Worm (Caenorhabditis elegans): ENCODE results near the gene F41E6.5.
A peak's percentile ranks its signal among the peaks of the same experiment; 100 is the strongest.

The F41E6.5 gene

DNA sequence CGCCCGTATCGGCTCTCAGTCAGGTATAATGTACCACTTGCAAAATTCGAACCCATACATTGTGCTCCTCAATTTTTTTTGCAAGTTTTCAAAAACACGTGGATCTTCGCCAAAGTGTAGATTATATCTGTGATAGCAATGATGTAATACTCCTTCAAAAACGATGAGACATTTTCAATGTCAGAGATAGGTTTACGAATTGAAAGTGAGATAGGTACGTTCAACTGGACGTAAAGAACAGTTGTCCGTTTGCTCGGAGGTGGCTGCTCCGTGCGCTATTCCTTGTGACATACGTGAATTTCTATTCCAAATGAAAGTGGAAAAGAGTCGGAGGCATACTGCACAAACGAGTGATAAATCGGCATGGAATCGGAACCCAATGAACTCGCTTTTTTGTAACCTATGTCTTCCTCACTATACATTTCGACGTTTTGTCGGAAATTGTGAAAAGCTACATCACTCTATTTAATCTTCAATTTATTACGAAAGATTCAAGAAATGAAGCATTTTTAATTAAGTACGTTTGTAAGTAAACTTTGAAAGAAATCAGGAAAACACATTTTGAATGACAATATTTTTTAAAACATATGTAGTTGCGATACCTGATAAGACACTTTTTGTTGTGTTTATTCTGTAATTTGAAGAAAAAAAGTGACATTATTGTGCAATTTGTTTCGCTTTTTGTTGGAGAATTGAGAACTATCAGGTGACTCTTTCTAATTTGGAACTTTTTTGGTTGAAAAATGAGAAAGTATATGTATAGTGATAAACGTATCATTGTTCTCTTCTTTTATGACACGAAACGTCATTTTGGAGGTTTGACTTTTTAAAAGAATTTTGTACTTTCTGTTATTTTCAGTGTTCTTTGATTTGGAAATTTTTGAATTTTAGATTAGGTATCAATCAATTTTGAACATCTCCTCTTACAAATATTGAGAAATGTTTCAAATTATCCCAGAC, 51.5 kb downstream of the F41E6.5 start:
- TF ChIP-seq hlh-30 (tag; optimal IDR thresholded peaks at IDR 0.05; ENCODE audit: insufficient read depth) (no peak), lin-11 (tag; optimal IDR thresholded peaks at IDR 0.05) (no peak), unc-55 (GFP tag; optimal IDR thresholded peaks at IDR 0.05) (peak; percentile 16), ceh-45 (GFP tag; IDR thresholded peaks at IDR 0.05) (no peak), mec-3 (tag; optimal IDR thresholded peaks at IDR 0.05; ENCODE audit: borderline replicate concordance) (no peak), ceh-31 (tag; optimal IDR thresholded peaks at IDR 0.05) (no peak)

All from whole organism, late embryonic.